Fruit fly (Drosophila melanogaster): Measurements from ENCODE around the gene CG34176.
A peak's percentile ranks its signal among the peaks of the same experiment; 100 is the strongest.

The CG34176 gene

dm6 chr2L:4036306-4036705 is 32.4 kb downstream of the CG34176 start:
- TF ChIP-seq Pif1B (GFP tag; optimal IDR thresholded peaks at IDR 0.05) = no peak
- no peak for TF ChIP-seq CG12605 (GFP tag; IDR thresholded peaks at IDR 0.05)
- TF ChIP-seq rn (GFP tag; IDR thresholded peaks at IDR 0.05) = no peak
- no peak for TF ChIP-seq CG34367 (tag; optimal IDR thresholded peaks at IDR 0.05)
- no peak for TF ChIP-seq CG10348 (GFP tag; IDR thresholded peaks at IDR 0.05)

dm6 chr2L:4037015-4037414 is 33.1 kb downstream of the CG34176 start:
- TF ChIP-seq CG17806 (tag; optimal IDR thresholded peaks at IDR 0.05) = no peak
- no peak for TF ChIP-seq Snoo (tag; optimal IDR thresholded peaks at IDR 0.05)
- no peak for TF ChIP-seq CG9948 (tag; optimal IDR thresholded peaks at IDR 0.05)
- TF ChIP-seq EcR (GFP tag; optimal IDR thresholded peaks at IDR 0.05) = no peak
- TF ChIP-seq CG13204 (GFP tag; optimal IDR thresholded peaks at IDR 0.05) = no peak
- no peak for TF ChIP-seq CG8301 (tag; optimal IDR thresholded peaks at IDR 0.05)
- no peak for TF ChIP-seq Pif1B (GFP tag; optimal IDR thresholded peaks at IDR 0.05)
- no peak for TF ChIP-seq CG14655 (GFP tag; optimal IDR thresholded peaks at IDR 0.05)
- no peak for TF ChIP-seq CG12605 (GFP tag; IDR thresholded peaks at IDR 0.05)
- no peak for TF ChIP-seq rn (GFP tag; IDR thresholded peaks at IDR 0.05)
- TF ChIP-seq CG4496 (GFP tag; IDR thresholded peaks at IDR 0.05) = no peak
- TF ChIP-seq fd96Ca (GFP tag; IDR thresholded peaks at IDR 0.05) = no peak

dm6 chr2L:4038073-4038699 is 34.3 kb downstream of the CG34176 start:
- no peak for TF ChIP-seq gl (tag; optimal IDR thresholded peaks at IDR 0.05)
- no peak for TF ChIP-seq CG8301 (tag; optimal IDR thresholded peaks at IDR 0.05)
- TF ChIP-seq CG4496 (GFP tag; IDR thresholded peaks at IDR 0.05) = no peak
- no peak for TF ChIP-seq CG17806 (tag; optimal IDR thresholded peaks at IDR 0.05)
- TF ChIP-seq rn (GFP tag; IDR thresholded peaks at IDR 0.05) = no peak
- no peak for TF ChIP-seq CG8159 (tag; optimal IDR thresholded peaks at IDR 0.05)
- TF ChIP-seq Pif1A (GFP tag; optimal IDR thresholded peaks at IDR 0.05) = no peak
- TF ChIP-seq CG12605 (GFP tag; IDR thresholded peaks at IDR 0.05) = no peak
- no peak for TF ChIP-seq CG14655 (GFP tag; optimal IDR thresholded peaks at IDR 0.05)
- no peak for TF ChIP-seq CG34367 (tag; optimal IDR thresholded peaks at IDR 0.05)
- no peak for TF ChIP-seq Snoo (tag; optimal IDR thresholded peaks at IDR 0.05)
- TF ChIP-seq D1 (tag; optimal IDR thresholded peaks at IDR 0.05) = no peak

DNA sequence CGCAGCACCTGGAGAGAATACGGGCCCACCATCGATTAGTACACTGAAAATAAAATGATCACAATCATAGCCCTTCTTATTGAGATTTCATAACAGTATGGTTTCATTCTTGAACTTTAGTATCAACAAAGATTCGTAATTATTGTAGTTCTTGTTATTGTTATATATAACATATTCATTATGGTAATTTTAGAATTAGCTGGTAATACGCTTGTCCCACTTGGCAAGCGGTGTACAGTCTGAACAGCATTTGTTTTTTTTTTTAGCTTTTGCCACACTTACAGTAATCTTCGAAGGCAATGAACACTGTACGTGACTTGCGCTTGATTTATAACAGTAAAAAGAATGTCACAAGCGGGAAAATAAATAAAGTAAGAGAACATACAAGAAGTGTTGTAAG is 39.2 kb downstream of the CG34176 start:
- TF ChIP-seq fd96Ca (GFP tag; IDR thresholded peaks at IDR 0.05) (no peak), CG15710 (tag; optimal IDR thresholded peaks at IDR 0.05) (no peak), CG9948 (tag; optimal IDR thresholded peaks at IDR 0.05) (no peak)

- TF ChIP-seq EcR (GFP tag; optimal IDR thresholded peaks at IDR 0.05) (no peak), CG17806 (tag; optimal IDR thresholded peaks at IDR 0.05) (peak; percentile 70), CG12605 (GFP tag; IDR thresholded peaks at IDR 0.05) (no peak; the same call in 1 of the 2 replicates), CG15710 (tag; optimal IDR thresholded peaks at IDR 0.05) (peak; percentile 78), Snoo (tag; optimal IDR thresholded peaks at IDR 0.05) (peak; percentile 13), CG14655 (GFP tag; optimal IDR thresholded peaks at IDR 0.05) (peak; percentile 68), rn (GFP tag; IDR thresholded peaks at IDR 0.05) (peak; percentile 29; the same call in 1 of the 2 replicates), CG10348 (GFP tag; IDR thresholded peaks at IDR 0.05) (no peak), CG8301 (tag; optimal IDR thresholded peaks at IDR 0.05) (peak; percentile 64), CG34367 (tag; optimal IDR thresholded peaks at IDR 0.05) (peak; percentile 56), CG4496 (GFP tag; IDR thresholded peaks at IDR 0.05) (peak; percentile 78), D1 (tag; optimal IDR thresholded peaks at IDR 0.05) (no peak), gl (tag; optimal IDR thresholded peaks at IDR 0.05) (no peak), CG13204 (GFP tag; optimal IDR thresholded peaks at IDR 0.05) (peak; percentile 29), Ets98B (GFP tag; IDR thresholded peaks at IDR 0.05) (peak; percentile 58; the same call in 1 of the 2 replicates), Pif1B (GFP tag; optimal IDR thresholded peaks at IDR 0.05) (peak; percentile 56), fd96Ca (GFP tag; IDR thresholded peaks at IDR 0.05) (peak; percentile 55; the same call in 2 of the 3 replicates), CG8159 (tag; optimal IDR thresholded peaks at IDR 0.05) (peak; percentile 73), CG9948 (tag; optimal IDR thresholded peaks at IDR 0.05) (peak; percentile 74), Pif1A (GFP tag; optimal IDR thresholded peaks at IDR 0.05) (peak; percentile 50), CG32121 (GFP tag; IDR thresholded peaks at IDR 0.05) (peak; percentile 58)
Observed at dm6 chr2L:4045185-4045814, 41.4 kb downstream of the CG34176 start.

dm6 chr2L:4051770-4052169 is 47.9 kb downstream of the CG34176 start:
- TF ChIP-seq rn (GFP tag; IDR thresholded peaks at IDR 0.05) (no peak), CG8301 (tag; optimal IDR thresholded peaks at IDR 0.05) (no peak), CG15710 (tag; optimal IDR thresholded peaks at IDR 0.05) (no peak), gl (tag; optimal IDR thresholded peaks at IDR 0.05) (no peak), CG13204 (GFP tag; optimal IDR thresholded peaks at IDR 0.05) (no peak), Pif1B (GFP tag; optimal IDR thresholded peaks at IDR 0.05) (no peak), CG9948 (tag; optimal IDR thresholded peaks at IDR 0.05) (no peak), Ets98B (GFP tag; IDR thresholded peaks at IDR 0.05) (no peak), CG32121 (GFP tag; IDR thresholded peaks at IDR 0.05) (no peak)
